Fruit fly (Drosophila melanogaster): ENCODE measurements around the gene RpS13.

The RpS13 gene

dm6 chr2L:8403286-8404270, 39.1 kb upstream of the RpS13 start, which contains the start of gene emb (continued):
- TF ChIP-seq CG10959 (GFP tag; IDR thresholded peaks at IDR 0.05): no peak
- TF ChIP-seq stc (GFP tag; IDR thresholded peaks at IDR 0.05): no peak
- TF ChIP-seq hb (GFP tag; IDR thresholded peaks at IDR 0.05; ENCODE audit: partially characterized antibody): peak; percentile 99
- no peak for TF ChIP-seq dati (GFP tag; IDR thresholded peaks at IDR 0.05)
- TF ChIP-seq Fer3 (tag; optimal IDR thresholded peaks at IDR 0.05): peak; percentile 30
- peak; percentile 60 for TF ChIP-seq zfh2 (GFP tag; optimal IDR thresholded peaks at IDR 0.05)
- TF ChIP-seq CG6813 (GFP tag; optimal IDR thresholded peaks at IDR 0.05): no peak
- TF ChIP-seq Ssrp (tag; optimal IDR thresholded peaks at IDR 0.05): peak; percentile 33
- TF ChIP-seq Hr78 (GFP tag; optimal IDR thresholded peaks at IDR 0.05): no peak
- TF ChIP-seq gsb-n (tag; optimal IDR thresholded peaks at IDR 0.05): no peak
- 0 out of 2 replicates have a peak, but pooled peaks have one; percentile 22 for TF ChIP-seq H2.0 (GFP tag; IDR thresholded peaks at IDR 0.05)
- peak; percentile 17; the same call in 1 of the 2 replicates for TF ChIP-seq chm (GFP tag; IDR thresholded peaks at IDR 0.05)
- TF ChIP-seq ranshi (GFP tag; IDR thresholded peaks at IDR 0.05): 0 out of 2 replicates have a peak, but pooled peaks have one; percentile 17
- TF ChIP-seq Nf-YB (GFP tag; optimal IDR thresholded peaks at IDR 0.05): no peak
- TF ChIP-seq cwo (GFP tag; optimal IDR thresholded peaks at IDR 0.05): no peak
- peak; percentile 7 to 76 for TF ChIP-seq bsh (GFP tag; optimal IDR thresholded peaks at IDR 0.05)
- TF ChIP-seq br (optimal IDR thresholded peaks at IDR 0.05): no peak
- TF ChIP-seq Nf-YA (GFP tag; IDR thresholded peaks at IDR 0.05): no peak
- no peak for TF ChIP-seq C15 (GFP tag; IDR thresholded peaks at IDR 0.05)
- TF ChIP-seq phol (tag; optimal IDR thresholded peaks at IDR 0.05): peak; percentile 68
- no peak for TF ChIP-seq sima (GFP tag; optimal IDR thresholded peaks at IDR 0.05)
- TF ChIP-seq gt (GFP tag; IDR thresholded peaks at IDR 0.05): no peak
- peak; percentile 26; the same call in 2 of the 3 replicates for TF ChIP-seq CG11456 (GFP tag; IDR thresholded peaks at IDR 0.05)
- peak; percentile 40 for TF ChIP-seq CG17802 (tag; optimal IDR thresholded peaks at IDR 0.05)
- TF ChIP-seq CTCF (GFP tag; optimal IDR thresholded peaks at IDR 0.05): no peak
- TF ChIP-seq CG15479 (GFP tag; optimal IDR thresholded peaks at IDR 0.05): no peak
- no peak for TF ChIP-seq Stat92E (GFP tag; optimal IDR thresholded peaks at IDR 0.05)
- TF ChIP-seq gcm2 (GFP tag; optimal IDR thresholded peaks at IDR 0.05): peak; percentile 26
- TF ChIP-seq CG5953 (GFP tag; IDR thresholded peaks at IDR 0.05): no peak
- TF ChIP-seq oc (tag; optimal IDR thresholded peaks at IDR 0.05): no peak
- peak; percentile 4 for TF ChIP-seq CG8388 (GFP tag; optimal IDR thresholded peaks at IDR 0.05)
- TF ChIP-seq CG4617 (GFP tag; optimal IDR thresholded peaks at IDR 0.05; ENCODE audit: borderline replicate concordance): peak; percentile 61
- peak; percentile 71 for TF ChIP-seq CG17829 (tag; optimal IDR thresholded peaks at IDR 0.05)
- TF ChIP-seq CG10979 (tag; optimal IDR thresholded peaks at IDR 0.05): peak; percentile 11
- no peak for TF ChIP-seq Awh (GFP tag; IDR thresholded peaks at IDR 0.05)
- TF ChIP-seq CG4328 (GFP tag; optimal IDR thresholded peaks at IDR 0.05): peak; percentile 40
- peak; percentile 29 for TF ChIP-seq CG18764 (GFP tag; optimal IDR thresholded peaks at IDR 0.05)
- TF ChIP-seq CG15601 (tag; optimal IDR thresholded peaks at IDR 0.05): peak; percentile 47
- TF ChIP-seq NfI (GFP tag; optimal IDR thresholded peaks at IDR 0.05): peak; percentile 37
- TF ChIP-seq HmgD (GFP tag; optimal IDR thresholded peaks at IDR 0.05): peak; percentile 90
- TF ChIP-seq CG7963 (GFP tag; IDR thresholded peaks at IDR 0.05; ENCODE audit: partially characterized antibody): peak; percentile 99
- peak; percentile 33 for TF ChIP-seq CrebB (tag; optimal IDR thresholded peaks at IDR 0.05)
- peak; percentile 69 for TF ChIP-seq Rfx (GFP tag; IDR thresholded peaks at IDR 0.05)
- TF ChIP-seq CG6683 (GFP tag; optimal IDR thresholded peaks at IDR 0.05): no peak
- no peak for TF ChIP-seq CG4404 (GFP tag; IDR thresholded peaks at IDR 0.05)
- TF ChIP-seq CG15514 (GFP tag; optimal IDR thresholded peaks at IDR 0.05): peak; percentile 91
- peak; percentile 73 for TF ChIP-seq CG3281 (GFP tag; optimal IDR thresholded peaks at IDR 0.05)
- no peak for TF ChIP-seq CG10565 (GFP tag; optimal IDR thresholded peaks at IDR 0.05)

Measured in whole organism, embryonic.